Worm (Caenorhabditis elegans) whole organism, L4 larva: Measurements from ENCODE around the gene srlf-33.

Experiments
- arid-1 ChIP-seq: fragments of 200-800 bp; sonication (Bioruptor generic); conservative IDR thresholded peaks from 2 replicates; pipeline ENCODE4 v1.3.6; 2022; ENCODE audit warnings: missing genetic modification reagents, missing genetic modification characterization, missing compliant biosample characterization
- ceh-82 ChIP-seq: sonication (generic microtip); optimal IDR thresholded peaks from 2 replicates; lab custom pipeline; 2017; ENCODE audit warnings: missing biosample characterization, missing genetic modification characterization
- dpl-1 ChIP-seq: fragments of 150-350 bp; optimal IDR thresholded peaks from 2 replicates; lab custom pipeline; 2014; ENCODE audit warnings: missing biosample characterization, missing genetic modification reagents, missing genetic modification characterization
- lin-39 ChIP-seq: fragments of 150-350 bp; optimal IDR thresholded peaks from 2 replicates; lab custom pipeline; 2014; ENCODE audit warnings: missing biosample characterization, missing genetic modification reagents, missing genetic modification characterization
- nhr-48 ChIP-seq: sonication (generic microtip); optimal IDR thresholded peaks from 2 replicates; lab custom pipeline; 2016; ENCODE audit warnings: mild to moderate bottlenecking, missing genetic modification characterization, missing compliant biosample characterization
- nhr-77 ChIP-seq: fragments of 150-350 bp; optimal IDR thresholded peaks from 2 replicates; lab custom pipeline; 2014; ENCODE audit warnings: missing biosample characterization, missing genetic modification characterization

- no peak for TF ChIP-seq dpl-1
- TF ChIP-seq lin-39 (tag; lab: Kevin White, UChicago), result no peak
- no peak for TF ChIP-seq nhr-77 (tag; lab: Kevin White, UChicago)
- TF ChIP-seq nhr-48 (tag; lab: Kevin White, UChicago), result no peak
- no peak for TF ChIP-seq ceh-82 (tag; lab: Kevin White, UChicago)
- no peak for TF ChIP-seq arid-1 (GFP tag; lab: Robert Waterston, UW)
Observed at ce11 chrIV:11878249-11878648, 47.0 kb downstream of the srlf-33 start, which contains the start of gene cutl-27.
